Worm (Caenorhabditis elegans) whole organism, L3 larva: ENCODE measurements around the gene C34E10.12.

Source experiments
- ZK546.5 ChIP-seq: sonication (generic microtip); optimal IDR thresholded peaks from 2 replicates; lab custom pipeline; 2017; ENCODE audit warnings: missing biosample characterization, missing genetic modification characterization
- ceh-9 ChIP-seq: sonication (generic microtip); optimal IDR thresholded peaks from 2 replicates; lab custom pipeline; 2018; ENCODE audit warnings: missing biosample characterization, missing genetic modification characterization
- elt-1 ChIP-seq: fragments of 150-350 bp; optimal IDR thresholded peaks from 2 replicates; lab custom pipeline; 2014; ENCODE audit warnings: missing biosample characterization, missing genetic modification characterization
- elt-2 ChIP-seq: sonication (generic microtip); optimal IDR thresholded peaks from 2 replicates; lab custom pipeline; 2016; ENCODE audit warnings: missing genetic modification reagents, mild to moderate bottlenecking, missing genetic modification characterization, missing compliant biosample characterization
- fos-1 ChIP-seq: fragments of 150-350 bp; optimal IDR thresholded peaks from 2 replicates; lab custom pipeline; 2014; ENCODE audit warnings: missing biosample characterization, missing genetic modification characterization
- jun-1 ChIP-seq: fragments of 150-350 bp; optimal IDR thresholded peaks from 2 replicates; lab custom pipeline; 2014; ENCODE audit warnings: missing biosample characterization, missing genetic modification reagents, missing genetic modification characterization
- nhr-11 ChIP-seq: fragments of 150-350 bp; optimal IDR thresholded peaks from 2 replicates; lab custom pipeline; 2014; ENCODE audit warnings: missing biosample characterization, missing genetic modification characterization
- nhr-237 ChIP-seq: fragments of 150-350 bp; optimal IDR thresholded peaks from 2 replicates; lab custom pipeline; 2014; ENCODE audit warnings: missing biosample characterization, missing genetic modification characterization
- nhr-76 ChIP-seq: fragments of 150-350 bp; sonication (generic microtip); optimal IDR thresholded peaks from 5 replicates; lab custom pipeline; 2014; ENCODE audit warnings: missing biosample characterization, missing genetic modification characterization
- pha-4 ChIP-seq: fragments of 150-350 bp; optimal IDR thresholded peaks from 2 replicates; lab custom pipeline; 2014; ENCODE audit warnings: missing biosample characterization, missing genetic modification reagents, missing genetic modification characterization
- tbx-2 ChIP-seq: sonication (generic microtip); optimal IDR thresholded peaks from 2 replicates; lab custom pipeline; 2016; ENCODE audit warnings: mild to moderate bottlenecking, missing genetic modification characterization, missing compliant biosample characterization
- unc-62 ChIP-seq: fragments of 150-350 bp; sonication (generic microtip); optimal IDR thresholded peaks from 4 replicates; lab custom pipeline; 2014; ENCODE audit warnings: missing biosample characterization, missing genetic modification reagents, missing genetic modification characterization

ce11 chrIII:5260394-5260793 lies 32.7 kb upstream of the C34E10.12 start, which contains the start of gene gop-3:
- TF ChIP-seq nhr-237 (no peak), pha-4 (tag; lab: Kevin White, UChicago) (no peak), ceh-9 (no peak), ZK546.5 (tag; lab: Kevin White, UChicago) (no peak), fos-1 (tag; lab: Kevin White, UChicago) (no peak), elt-2 (tag; lab: Kevin White, UChicago) (no peak), elt-1 (tag; lab: Kevin White, UChicago) (no peak), jun-1 (tag; lab: Kevin White, UChicago) (no peak), unc-62 (no peak), tbx-2 (no peak), nhr-76 (tag; lab: Kevin White, UChicago) (no peak), nhr-11 (tag; lab: Kevin White, UChicago) (no peak)
